Worm (Caenorhabditis elegans) whole organism, early embryonic: ENCODE results near the gene ZK662.5.

Source experiments
- B0310.2 ChIP-seq: sonication (generic microtip); optimal IDR thresholded peaks from 2 replicates; lab custom pipeline; 2016; ENCODE audit warnings: mild to moderate bottlenecking, missing genetic modification characterization, missing compliant biosample characterization
- F13C5.2 ChIP-seq: sonication (generic microtip); optimal IDR thresholded peaks from 2 replicates; lab custom pipeline; 2017; ENCODE audit warnings: mild to moderate bottlenecking, missing genetic modification characterization, inconsistent platforms, missing compliant biosample characterization
- aly-1 ChIP-seq: sonication (generic microtip); optimal IDR thresholded peaks from 2 replicates; lab custom pipeline; 2016; ENCODE audit warnings: missing genetic modification characterization, missing compliant biosample characterization
- ama-1 ChIP-seq: fragments of 150-350 bp; optimal IDR thresholded peaks from 2 replicates; lab custom pipeline; 2014
- ceh-13 ChIP-seq: fragments of 200-800 bp; sonication (Bioruptor generic); optimal IDR thresholded peaks from 2 replicates; lab custom pipeline; 2018; ENCODE audit warnings: mild to moderate bottlenecking, missing genetic modification characterization, missing compliant biosample characterization
- ceh-36 ChIP-seq: sonication (generic microtip); optimal IDR thresholded peaks from 2 replicates; lab custom pipeline; 2016; ENCODE audit warnings: missing genetic modification characterization, inconsistent platforms, missing compliant biosample characterization
- ets-7 ChIP-seq: sonication (generic microtip); optimal IDR thresholded peaks from 2 replicates; lab custom pipeline; 2016; ENCODE audit warnings: missing genotype, missing genetic modification characterization, missing compliant biosample characterization
- flt-1 ChIP-seq: fragments of 200-800 bp; sonication (Bioruptor generic); IDR thresholded peaks from 2 replicates; pipeline ENCODE4 v1.3.6; 2022; ENCODE audit warnings: missing genetic modification characterization, missing compliant biosample characterization
- hmbx-1 ChIP-seq: sonication (generic microtip); optimal IDR thresholded peaks from 2 replicates; lab custom pipeline; 2016; ENCODE audit warnings: mild to moderate bottlenecking, missing genetic modification characterization, missing compliant biosample characterization
- hmg-4 ChIP-seq: fragments of 200-800 bp; sonication (Bioruptor generic); optimal IDR thresholded peaks from 2 replicates; lab custom pipeline; 2018; ENCODE audit warnings: mild to moderate bottlenecking, missing genetic modification characterization, missing compliant biosample characterization
- hnd-1 ChIP-seq: sonication (generic microtip); optimal IDR thresholded peaks from 2 replicates; lab custom pipeline; 2016; ENCODE audit warnings: missing genetic modification characterization, missing compliant biosample characterization
- pes-1 ChIP-seq: fragments of 200-800 bp; sonication (Bioruptor generic); IDR thresholded peaks from 2 replicates; pipeline ENCODE4 v1.3.6; 2022; ENCODE audit warnings: missing genetic modification reagents, missing genetic modification characterization, missing compliant biosample characterization
- scrt-1 ChIP-seq: fragments of 200-800 bp; sonication (Bioruptor generic); IDR thresholded peaks from 2 replicates; pipeline ENCODE4 v1.3.6; 2022; ENCODE audit warnings: missing genetic modification characterization, missing compliant biosample characterization
- sea-1 ChIP-seq: fragments of 200-800 bp; sonication (Bioruptor generic); conservative IDR thresholded peaks from 2 replicates; pipeline ENCODE4 v1.3.6; 2022; ENCODE audit warnings: missing genetic modification characterization, missing compliant biosample characterization
- tbx-11 ChIP-seq: fragments of 200-800 bp; sonication (Bioruptor generic); IDR thresholded peaks from 2 replicates; pipeline ENCODE4 v1.3.6; 2022; ENCODE audit warnings: missing genetic modification characterization, missing compliant biosample characterization
- tbx-37 ChIP-seq: fragments of 200-800 bp; sonication (Bioruptor generic); conservative IDR thresholded peaks from 2 replicates; pipeline ENCODE4 v1.3.6; 2022; ENCODE audit warnings: missing genetic modification reagents, missing genetic modification characterization, missing compliant biosample characterization
- tra-4 ChIP-seq: sonication (generic microtip); optimal IDR thresholded peaks from 2 replicates; lab custom pipeline; 2017; ENCODE audit warnings: missing genetic modification characterization, missing compliant biosample characterization

The ZK662.5 gene

DNA sequence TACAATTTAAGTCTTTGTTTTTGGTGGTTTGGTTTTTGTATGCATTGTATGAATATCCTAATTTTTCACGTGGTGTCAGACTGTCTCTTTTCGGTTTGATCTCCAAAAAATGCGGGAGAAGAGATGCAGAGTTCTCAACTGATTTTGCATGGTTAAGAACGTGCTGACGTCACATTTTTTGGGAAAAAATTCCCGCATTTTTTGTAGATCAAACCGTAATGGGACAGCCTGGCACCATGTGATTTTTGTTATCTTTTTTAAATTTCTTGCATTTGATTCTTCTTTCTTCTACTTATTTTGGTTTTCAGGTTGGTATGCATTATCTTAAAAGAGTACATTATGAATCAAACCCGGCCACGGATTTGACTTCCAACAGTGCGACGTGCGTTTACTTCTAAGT, at the start of gene ZK662.5:
TSS of gene ZK662.5 (plus strand) at position 301 of the 400 bp plus-strand sequence.
- TF ChIP-seq ceh-36 (no peak), tra-4 (tag; lab: Kevin White, UChicago) (no peak), tbx-37 (no peak), aly-1 (tag; lab: Kevin White, UChicago) (no peak), flt-1 (GFP tag; lab: Robert Waterston, UW) (no peak)

DNA sequence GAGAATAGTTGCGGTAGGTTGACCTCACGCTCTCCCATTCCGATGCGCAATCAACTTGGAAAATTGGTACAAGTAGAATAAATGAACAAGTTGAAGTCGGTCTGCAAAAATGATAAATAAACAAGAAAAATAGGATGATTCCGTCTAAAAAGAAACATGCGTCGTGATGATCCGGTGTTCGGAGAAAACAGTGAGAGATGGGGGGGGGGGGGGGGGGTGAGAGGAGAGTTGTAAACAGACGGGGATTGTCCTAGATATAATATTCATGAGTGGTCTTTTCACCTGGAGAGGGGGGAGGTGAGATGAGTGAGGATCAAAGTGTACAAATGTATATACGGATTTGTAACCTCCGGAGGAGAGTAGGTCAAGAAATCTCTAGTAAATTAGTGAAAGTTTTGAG, 45.8 kb upstream of the ZK662.5 start, which contains the start of gene F59D12.2:
TSS of gene F59D12.2 (minus strand) at position 101 of the 400 bp plus-strand sequence.
- TF ChIP-seq hmbx-1 (no peak), aly-1 (tag; lab: Kevin White, UChicago) (no peak), scrt-1 (GFP tag; lab: Robert Waterston, UW) (no peak), B0310.2 (tag; lab: Kevin White, UChicago) (no peak), pes-1 (GFP tag; lab: Robert Waterston, UW) (no peak)

DNA sequence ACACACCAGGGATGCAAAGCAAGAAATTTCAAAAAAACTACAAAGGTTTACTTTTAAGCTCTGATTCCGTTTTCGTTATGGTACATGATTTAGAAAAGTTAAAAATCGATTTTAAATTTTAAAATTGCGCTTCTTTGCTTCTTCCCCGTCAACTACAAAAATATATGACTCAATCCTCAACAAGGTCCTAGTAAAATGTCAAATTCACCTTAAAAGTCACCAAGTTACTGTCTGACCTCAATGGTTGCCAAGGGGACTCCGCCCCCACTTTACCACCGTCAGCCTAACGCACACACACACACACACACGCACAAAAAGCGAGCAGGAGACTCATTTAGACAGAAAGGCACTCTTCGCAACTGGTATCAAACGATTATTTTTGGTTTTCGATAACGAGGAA, 40.1 kb upstream of the ZK662.5 start, which contains the start of gene gpn-1:
TSS of gene gpn-1 (plus strand) at position 301 of the 400 bp plus-strand sequence.
- TF ChIP-seq sea-1 (GFP tag; lab: Robert Waterston, UW) (no peak), tbx-11 (GFP tag; lab: Robert Waterston, UW) (no peak), flt-1 (GFP tag; lab: Robert Waterston, UW) (no peak), ets-7 (tag; lab: Kevin White, UChicago) (no peak), tbx-37 (no peak), hmg-4 (no peak), ama-1 (lab: Kevin White, UChicago) (no peak), pes-1 (GFP tag; lab: Robert Waterston, UW) (no peak), hmbx-1 (no peak)

DNA sequence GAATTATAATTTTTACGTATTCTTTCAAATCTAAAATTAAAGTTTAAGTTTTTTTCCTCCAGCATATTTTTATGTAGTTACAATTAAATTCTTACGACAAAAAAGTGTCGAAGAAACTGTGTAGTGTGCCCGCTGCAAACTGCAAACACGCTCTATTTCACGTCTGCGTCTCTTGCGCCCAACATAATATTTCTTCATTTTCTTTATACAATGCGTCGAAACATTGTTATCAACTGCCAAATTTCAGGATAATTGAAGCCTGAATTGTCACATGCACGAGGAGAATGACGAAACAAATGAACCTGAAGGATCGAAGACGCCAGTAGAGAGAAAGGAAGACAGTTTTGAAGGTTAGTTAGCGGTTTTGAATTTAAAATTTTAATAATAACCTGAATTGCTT, 32.2 kb upstream of the ZK662.5 start, which contains the start of gene C03H12.1:
TSS of gene C03H12.1 (plus strand) at position 206 of the 400 bp plus-strand sequence.
- TF ChIP-seq hnd-1 (tag; lab: Kevin White, UChicago) (no peak), tbx-37 (no peak), sea-1 (GFP tag; lab: Robert Waterston, UW) (no peak), ama-1 (lab: Kevin White, UChicago) (no peak), ets-7 (tag; lab: Kevin White, UChicago) (no peak), tra-4 (tag; lab: Kevin White, UChicago) (no peak), pes-1 (GFP tag; lab: Robert Waterston, UW) (no peak), scrt-1 (GFP tag; lab: Robert Waterston, UW) (no peak)

DNA sequence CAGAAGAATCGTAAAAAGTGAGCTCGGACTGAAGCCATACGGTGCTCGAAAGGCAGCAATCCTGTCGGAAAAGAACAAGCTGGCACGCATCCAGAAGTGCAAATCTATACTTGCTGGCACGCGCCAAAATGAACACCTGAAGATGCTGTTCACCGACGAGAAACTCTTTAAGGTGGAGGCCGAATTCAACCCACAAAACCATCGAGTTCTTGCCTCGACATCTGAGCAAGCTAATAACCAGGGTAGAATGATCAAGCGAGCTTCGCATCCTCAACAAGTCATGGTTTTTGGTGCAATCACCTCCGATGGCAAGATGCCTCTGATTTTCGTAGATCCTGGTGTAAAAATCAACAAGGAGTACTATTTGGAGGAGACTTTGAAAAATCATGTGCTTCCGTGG, 28.0 kb upstream of the ZK662.5 start:
- TF ChIP-seq ama-1 (lab: Kevin White, UChicago) (no peak), ceh-13 (GFP tag; lab: Kevin White, UChicago) (no peak), F13C5.2 (tag; lab: Kevin White, UChicago) (no peak), tbx-11 (GFP tag; lab: Robert Waterston, UW) (no peak), tbx-37 (no peak), B0310.2 (tag; lab: Kevin White, UChicago) (no peak), sea-1 (GFP tag; lab: Robert Waterston, UW) (no peak), hmbx-1 (no peak), hnd-1 (tag; lab: Kevin White, UChicago) (no peak), scrt-1 (GFP tag; lab: Robert Waterston, UW) (no peak), ets-7 (tag; lab: Kevin White, UChicago) (no peak), hmg-4 (no peak)

DNA sequence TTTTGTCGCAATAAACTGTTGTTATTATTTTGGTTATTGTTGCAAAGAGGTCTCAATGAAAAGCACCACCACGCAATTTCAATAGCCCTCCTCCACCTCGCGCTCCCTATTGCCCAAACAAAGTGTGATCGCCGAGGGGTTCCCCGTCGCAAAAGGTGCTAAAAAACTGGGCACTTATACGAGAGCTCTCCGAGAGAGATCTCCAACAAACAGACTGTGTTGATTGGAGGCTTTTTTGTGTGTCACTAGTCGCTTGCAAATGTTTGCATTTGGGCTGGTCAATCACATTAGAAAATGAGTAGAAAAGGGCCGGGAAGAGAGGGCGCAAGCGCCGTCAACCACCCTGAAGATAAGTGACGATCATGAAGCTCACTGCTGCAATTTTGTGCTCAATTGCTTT, 25.0 kb upstream of the ZK662.5 start, which contains the start of gene ZK662.2:
TSS of gene ZK662.2 (plus strand) at position 301 of the 400 bp plus-strand sequence.
- TF ChIP-seq scrt-1 (GFP tag; lab: Robert Waterston, UW) (no peak), pes-1 (GFP tag; lab: Robert Waterston, UW) (no peak), hmbx-1 (no peak), hnd-1 (tag; lab: Kevin White, UChicago) (no peak), sea-1 (GFP tag; lab: Robert Waterston, UW) (no peak), hmg-4 (no peak), tra-4 (tag; lab: Kevin White, UChicago) (no peak), ama-1 (lab: Kevin White, UChicago) (no peak), ceh-36 (no peak), tbx-37 (no peak), tbx-11 (GFP tag; lab: Robert Waterston, UW) (no peak), B0310.2 (tag; lab: Kevin White, UChicago) (no peak), aly-1 (tag; lab: Kevin White, UChicago) (no peak), flt-1 (GFP tag; lab: Robert Waterston, UW) (no peak)

DNA sequence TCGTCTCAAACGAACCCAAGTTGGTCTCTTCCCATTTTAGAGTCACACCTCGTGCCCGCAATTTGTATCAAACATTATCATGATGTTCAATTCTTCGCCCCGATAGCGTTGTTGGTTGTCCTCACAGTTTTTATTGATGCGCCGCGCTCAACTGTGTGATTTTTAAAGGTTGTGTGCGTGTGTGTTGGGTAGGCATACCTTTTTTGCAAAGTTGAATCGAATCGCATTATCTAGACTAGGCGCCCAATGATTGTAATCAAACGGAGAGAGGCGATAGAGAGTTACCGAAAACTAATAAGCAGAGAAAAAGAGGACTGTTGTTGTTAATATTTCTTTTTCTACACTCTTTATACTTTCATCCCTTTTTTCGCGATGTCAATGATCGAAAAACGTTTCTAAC, 21.2 kb upstream of the ZK662.5 start:
- no peak for TF ChIP-seq F13C5.2 (tag; lab: Kevin White, UChicago)
- TF ChIP-seq ceh-13 (GFP tag; lab: Kevin White, UChicago): no peak

DNA sequence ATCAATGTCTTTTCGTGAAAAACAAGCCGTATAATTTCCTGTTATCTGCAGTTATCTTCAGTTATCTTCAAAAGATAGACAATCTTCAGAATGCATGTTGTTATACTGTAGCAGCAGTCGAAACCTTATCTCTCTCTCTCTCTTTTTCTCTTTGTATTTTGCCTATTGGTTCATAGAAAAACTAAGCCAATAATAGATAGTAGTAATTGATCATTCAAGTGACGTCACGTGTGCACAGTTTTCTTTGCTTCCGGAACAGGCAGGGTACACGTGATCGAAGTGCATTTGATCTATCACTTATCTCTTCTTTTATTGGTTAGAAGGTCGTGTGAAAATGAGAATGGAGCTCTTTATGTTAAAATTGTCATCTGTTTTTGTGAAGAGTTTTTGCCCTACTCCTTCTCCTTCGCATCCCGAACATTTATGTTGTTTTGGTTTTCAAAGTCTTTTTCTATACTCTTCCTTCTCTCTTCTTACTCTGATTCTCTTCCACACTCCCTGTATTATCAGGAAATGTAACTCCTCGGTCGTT, 16.8 kb upstream of the ZK662.5 start:
- TF ChIP-seq ceh-36: no peak
- no peak for TF ChIP-seq hmbx-1
- no peak for TF ChIP-seq sea-1 (GFP tag; lab: Robert Waterston, UW)
